Worm (Caenorhabditis elegans) whole organism, midembryonic: Measurements from ENCODE around the gene F23H12.5.

Experiments
- T22C8.4 ChIP-seq: fragments of 200-800 bp; sonication (Bioruptor generic); IDR thresholded peaks from 2 replicates; pipeline ENCODE4 v1.3.6; 2022; ENCODE audit warnings: missing genetic modification characterization, missing compliant biosample characterization
- ref-1 ChIP-seq: fragments of 200-800 bp; sonication (Bioruptor generic); conservative IDR thresholded peaks from 2 replicates; pipeline ENCODE4 v1.3.6; 2022; ENCODE audit warnings: missing genetic modification reagents, missing genetic modification characterization, missing compliant biosample characterization

ce11 chrV:12353505-12353904 lies 4.9 kb upstream of the F23H12.5 start:
- TF ChIP-seq T22C8.4 (GFP tag; lab: Robert Waterston, UW) (peak; percentile 43; the same call in 1 of the 2 replicates), ref-1 (GFP tag; lab: Robert Waterston, UW) (no peak)
